Fruit fly (Drosophila melanogaster) whole organism, prepupa: ENCODE results near the gene CG31204.

Experiments
- CG15336 ChIP-seq: fragments of 200-800 bp; sonication (Bioruptor generic); IDR thresholded peaks from 2 replicates; pipeline ENCODE4 v1.3.6; 2022; ENCODE audit warnings: missing biosample characterization, missing genetic modification characterization
- CG1621 ChIP-seq: fragments of 200-800 bp; sonication (Bioruptor generic); optimal IDR thresholded peaks from 3 replicates; lab custom pipeline; 2018; ENCODE audit warnings: missing biosample characterization, mild to moderate bottlenecking, missing genetic modification characterization
- CG3919 ChIP-seq: fragments of 200-800 bp; sonication (Bioruptor generic); optimal IDR thresholded peaks from 3 replicates; lab custom pipeline; 2016; ENCODE audit warnings: missing biosample characterization, missing genetic modification characterization
- CG6163 ChIP-seq: fragments of 200-800 bp; sonication (Bioruptor generic); IDR thresholded peaks from 3 replicates; pipeline ENCODE4 v1.3.6; 2022; ENCODE audit warnings: missing biosample characterization, missing genetic modification characterization
- CG8119 ChIP-seq: fragments of 200-800 bp; sonication (Bioruptor generic); IDR thresholded peaks from 3 replicates; pipeline ENCODE4 v1.3.6; 2022; ENCODE audit warnings: missing biosample characterization, missing genetic modification characterization
- Hr4 ChIP-seq: fragments of 200-800 bp; sonication (Bioruptor generic); optimal IDR thresholded peaks from 3 replicates; lab custom pipeline; 2016; ENCODE audit warnings: missing biosample characterization, missing genetic modification characterization
- OdsH ChIP-seq: fragments of 200-800 bp; sonication (Bioruptor generic); optimal IDR thresholded peaks from 3 replicates; lab custom pipeline; 2016; ENCODE audit warnings: missing biosample characterization, missing genetic modification characterization
- eg ChIP-seq: fragments of 200-800 bp; sonication (Bioruptor generic); IDR thresholded peaks from 3 replicates; pipeline ENCODE4 v1.3.6; 2022; ENCODE audit warnings: missing biosample characterization, missing genetic modification characterization
- fd85E ChIP-seq: fragments of 200-800 bp; sonication (Bioruptor generic); optimal IDR thresholded peaks from 3 replicates; lab custom pipeline; 2016; ENCODE audit warnings: missing biosample characterization, missing genetic modification characterization
- pdm3 ChIP-seq: fragments of 200-800 bp; sonication (Bioruptor generic); optimal IDR thresholded peaks from 3 replicates; lab custom pipeline; 2016; ENCODE audit warnings: missing biosample characterization, missing genetic modification characterization

dm6 chr3R:31405277-31406207 is 12.2 kb upstream of the CG31204 start, which contains the start of gene PNPase:
- TF ChIP-seq pdm3 (GFP tag; lab: Kevin White, UChicago) (no peak), Hr4 (GFP tag; lab: Kevin White, UChicago) (no peak), CG3919 (GFP tag; lab: Kevin White, UChicago) (no peak), fd85E (GFP tag; lab: Kevin White, UChicago) (no peak), CG15336 (GFP tag; lab: Robert Waterston, UW) (peak; percentile 64), CG6163 (0 out of 3 replicates have a peak, but pooled peaks have one; percentile 4), CG1621 (tag; lab: Kevin White, UChicago) (peak; percentile 81), eg (GFP tag; lab: Robert Waterston, UW) (peak; percentile 26; the same call in 1 of the 3 replicates), OdsH (GFP tag; lab: Kevin White, UChicago) (no peak), CG8119 (peak; percentile 65; the same call in 2 of the 3 replicates)
